Fruit fly (Drosophila melanogaster) whole organism, larva: ENCODE measurements around the gene eEF1delta.

Experiments
- noc ChIP-seq: fragments of 200-800 bp; sonication (Bioruptor generic); optimal IDR thresholded peaks from 3 replicates; lab custom pipeline; 2019; ENCODE audit warnings: missing biosample characterization, mild to moderate bottlenecking, missing genetic modification characterization, moderate library complexity

The eEF1delta gene

dm6 chr2L:10259960-10260749, 27.8 kb downstream of the eEF1delta start:
- TF ChIP-seq noc: no peak

dm6 chr2L:10260750-10261493, 28.6 kb downstream of the eEF1delta start, which contains the start of gene Pten:
Gene Pten, minus strand, starts transcription at chr2L:10261049.
- no peak for TF ChIP-seq noc

- TF ChIP-seq noc: no peak
Observed at dm6 chr2L:10261774-10262173, 29.5 kb downstream of the eEF1delta start.

- TF ChIP-seq noc: no peak
Observed at dm6 chr2L:10263343-10263744, 31.0 kb downstream of the eEF1delta start, which contains the start of gene Rsf1. Gene Rsf1, minus strand, starts transcription at chr2L:10263554.

- TF ChIP-seq noc: no peak
Observed at dm6 chr2L:10263830-10264634, 31.7 kb downstream of the eEF1delta start, which contains the start of gene REPTOR-BP. Gene REPTOR-BP, plus strand, starts transcription at chr2L:10264125.

- no peak for TF ChIP-seq noc
Observed at dm6 chr2L:10265129-10265528, 32.8 kb downstream of the eEF1delta start, which contains the start of gene Mob3. Gene Mob3, plus strand, starts transcription at chr2L:10265336.

dm6 chr2L:10266511-10266910, 34.2 kb downstream of the eEF1delta start, which contains the start of gene CG4953:
Gene CG4953, plus strand, starts transcription at chr2L:10266703.
- TF ChIP-seq noc: no peak

- no peak for TF ChIP-seq noc
Observed at dm6 chr2L:10268688-10269087, 36.4 kb downstream of the eEF1delta start, which contains the start of gene CG4957. Gene CG4957, plus strand, starts transcription at chr2L:10268872.

- TF ChIP-seq noc: no peak
Observed at dm6 chr2L:10269854-10270253, 37.5 kb downstream of the eEF1delta start, which contains the start of gene Mulk. Gene Mulk, plus strand, starts transcription at chr2L:10270051.

dm6 chr2L:10272224-10272623, 39.9 kb downstream of the eEF1delta start, which contains the start of gene trk:
Gene trk, minus strand, starts transcription at chr2L:10272324.
- TF ChIP-seq noc: no peak

- TF ChIP-seq noc: no peak
Observed at dm6 chr2L:10276436-10276835, 44.1 kb downstream of the eEF1delta start.

- TF ChIP-seq noc: no peak
Observed at dm6 chr2L:10276846-10277245, 44.5 kb downstream of the eEF1delta start.

- no peak for TF ChIP-seq noc
Observed at dm6 chr2L:10277362-10277761, 45.1 kb downstream of the eEF1delta start.

dm6 chr2L:10278658-10279057, 46.4 kb downstream of the eEF1delta start, which contains the start of gene Utx:
Gene Utx, minus strand, starts transcription at chr2L:10278811.
- TF ChIP-seq noc: no peak

- TF ChIP-seq noc: no peak
Observed at dm6 chr2L:10280772-10281171, 48.5 kb downstream of the eEF1delta start, which contains the start of gene CG34043. Gene CG34043, minus strand, starts transcription at chr2L:10280872.
